Fruit fly (Drosophila melanogaster) whole organism, embryonic: ENCODE results near the gene CG31157.

Source experiments
- CG10959 ChIP-seq: fragments of 200-800 bp; sonication (Bioruptor generic); IDR thresholded peaks from 2 replicates; pipeline ENCODE4 v1.3.6; 2022; ENCODE audit warnings: missing biosample characterization, missing genetic modification characterization
- CG10979 ChIP-seq: fragments of 200-800 bp; sonication (Bioruptor generic); optimal IDR thresholded peaks from 2 replicates; lab custom pipeline; 2018; ENCODE audit warnings: missing biosample characterization, mild to moderate bottlenecking, missing genetic modification characterization, moderate library complexity
- CG12236 ChIP-seq: fragments of 200-800 bp; sonication (Bioruptor generic); optimal IDR thresholded peaks from 2 replicates; lab custom pipeline; 2016; ENCODE audit warnings: missing biosample characterization, missing genetic modification characterization
- CG12299 ChIP-seq: fragments of 200-800 bp; sonication (Bioruptor generic); optimal IDR thresholded peaks from 2 replicates; lab custom pipeline; 2018; ENCODE audit warnings: missing biosample characterization, mild to moderate bottlenecking, missing genetic modification characterization
- CG13894 ChIP-seq: fragments of 200-800 bp; sonication (Bioruptor generic); optimal IDR thresholded peaks from 3 replicates; lab custom pipeline; 2018; ENCODE audit warnings: missing biosample characterization, mild to moderate bottlenecking, missing genetic modification characterization, moderate library complexity
- CG17186 ChIP-seq: fragments of 200-800 bp; sonication (Bioruptor generic); optimal IDR thresholded peaks from 3 replicates; lab custom pipeline; 2017; ENCODE audit warnings: missing biosample characterization, missing genetic modification reagents, missing genetic modification characterization
- CG17328 ChIP-seq: fragments of 200-800 bp; sonication (Bioruptor generic); IDR thresholded peaks from 2 replicates; pipeline ENCODE4 v1.3.6; 2022; ENCODE audit warnings: missing biosample characterization, missing genetic modification characterization
- CG17361 ChIP-seq: fragments of 200-800 bp; sonication (Bioruptor generic); IDR thresholded peaks from 3 replicates; pipeline ENCODE4 v1.3.6; 2022; ENCODE audit warnings: missing biosample characterization, missing genetic modification characterization
- CG18262 ChIP-seq: fragments of 200-800 bp; optimal IDR thresholded peaks from 3 replicates; lab custom pipeline; 2019; ENCODE audit warnings: missing biosample characterization, mild to moderate bottlenecking, missing genetic modification characterization, moderate library complexity
- CG3407 ChIP-seq: fragments of 200-800 bp; sonication (Bioruptor generic); optimal IDR thresholded peaks from 2 replicates; lab custom pipeline; 2018; ENCODE audit warnings: missing biosample characterization, mild to moderate bottlenecking, missing genetic modification characterization
- CG34422 ChIP-seq: fragments of 200-800 bp; sonication (Bioruptor generic); IDR thresholded peaks from 3 replicates; pipeline ENCODE4 v1.3.6; 2022; ENCODE audit warnings: missing biosample characterization, missing genetic modification characterization
- CG4328 ChIP-seq: fragments of 200-800 bp; sonication (Bioruptor generic); optimal IDR thresholded peaks from 3 replicates; lab custom pipeline; 2017; ENCODE audit warnings: missing biosample characterization, missing genetic modification reagents, missing genetic modification characterization
- CG4424 ChIP-seq: fragments of 200-800 bp; sonication (Bioruptor generic); optimal IDR thresholded peaks from 3 replicates; lab custom pipeline; 2016; ENCODE audit warnings: missing biosample characterization, missing genetic modification characterization
- CG6272 ChIP-seq: fragments of 200-800 bp; sonication (Bioruptor generic); IDR thresholded peaks from 2 replicates; pipeline ENCODE4 v1.3.6; 2022; ENCODE audit warnings: missing biosample characterization, missing genetic modification characterization
- CG7372 ChIP-seq: fragments of 200-800 bp; sonication (Bioruptor generic); IDR thresholded peaks from 2 replicates; pipeline ENCODE4 v1.3.6; 2022; ENCODE audit warnings: missing biosample characterization, missing genetic modification characterization
- Chrac-16 ChIP-seq: fragments of 200-800 bp; sonication (Bioruptor generic); optimal IDR thresholded peaks from 3 replicates; lab custom pipeline; 2016; ENCODE audit warnings: missing biosample characterization, missing genetic modification characterization
- Dll ChIP-seq: fragments of 200-800 bp; sonication (Bioruptor generic); IDR thresholded peaks from 4 replicates; pipeline ENCODE4 v1.3.6; 2022; ENCODE audit warnings: missing biosample characterization, missing genetic modification characterization; ENCODE audit not compliant: partially characterized antibody
- Fer1 ChIP-seq: fragments of 200-800 bp; sonication (Bioruptor generic); optimal IDR thresholded peaks from 2 replicates; lab custom pipeline; 2017; ENCODE audit warnings: missing biosample characterization, mild to moderate bottlenecking, missing genetic modification characterization
- Hey ChIP-seq: fragments of 200-800 bp; sonication (Bioruptor generic); optimal IDR thresholded peaks from 3 replicates; lab custom pipeline; 2018; ENCODE audit warnings: missing biosample characterization, mild to moderate bottlenecking, missing genetic modification characterization
- Med ChIP-seq: fragments of 200-800 bp; sonication (Bioruptor generic); peaks from one replicate; lab custom pipeline; 2016; ENCODE audit warnings: missing biosample characterization, missing genetic modification characterization, mild to moderate bottlenecking, inconsistent platforms, moderate library complexity
- NC2β ChIP-seq: fragments of 200-800 bp; sonication (Bioruptor generic); optimal IDR thresholded peaks from 2 replicates; lab custom pipeline; 2016; ENCODE audit warnings: missing biosample characterization, missing genetic modification characterization
- Nf-YA ChIP-seq: fragments of 200-800 bp; sonication (Bioruptor generic); IDR thresholded peaks from 2 replicates; pipeline ENCODE4 v1.3.6; 2022; ENCODE audit warnings: missing biosample characterization, missing genetic modification characterization
- Opbp ChIP-seq: fragments of 200-800 bp; sonication (Bioruptor generic); IDR thresholded peaks from 3 replicates; pipeline ENCODE4 v1.3.6; 2022; ENCODE audit warnings: missing biosample characterization, missing genetic modification characterization; ENCODE audit not compliant: partially characterized antibody
- Ptx1 ChIP-seq: fragments of 200-800 bp; sonication (Bioruptor generic); IDR thresholded peaks from 2 replicates; pipeline ENCODE4 v1.3.6; 2022; ENCODE audit warnings: missing biosample characterization, missing genetic modification characterization
- Stat92E ChIP-seq, 3 experiments: fragments of >200 bp in 2 of 3; fragments of 200-800 bp in 1 of 3; sonication (Bioruptor generic) in 1 of 3; optimal IDR thresholded peaks; 2 replicates each; lab custom pipeline; 2017 to 2019; ENCODE audit warnings: missing biosample characterization in 3 of 3, missing genetic modification characterization in 3 of 3, mild to moderate bottlenecking in 1 of 3, moderate library complexity in 1 of 3
- Usf ChIP-seq: fragments of 200-800 bp; sonication (Bioruptor generic); optimal IDR thresholded peaks from 2 replicates; lab custom pipeline; 2017; ENCODE audit warnings: missing genotype, missing biosample characterization, missing genetic modification characterization
- br ChIP-seq: fragments of >200 bp; optimal IDR thresholded peaks from 2 replicates; lab custom pipeline; 2017
- caup ChIP-seq: fragments of 200-800 bp; sonication (Bioruptor generic); optimal IDR thresholded peaks from 3 replicates; lab custom pipeline; 2017; ENCODE audit warnings: missing biosample characterization, mild to moderate bottlenecking, missing genetic modification characterization, moderate library complexity; ENCODE audit not compliant: severe bottlenecking
- ci ChIP-seq: fragments of 200-800 bp; sonication (Bioruptor generic); IDR thresholded peaks from 3 replicates; pipeline ENCODE4 v1.3.6; 2022; ENCODE audit warnings: missing biosample characterization, missing genetic modification characterization
- crol ChIP-seq: fragments of 200-800 bp; sonication (Bioruptor generic); IDR thresholded peaks from 2 replicates; pipeline ENCODE4 v1.3.6; 2022; ENCODE audit warnings: missing biosample characterization, missing genetic modification characterization
- crp ChIP-seq, 2 experiments: fragments of 200-800 bp; sonication (Bioruptor generic); optimal IDR thresholded peaks; 2 replicates in 1 of 2; 3 replicates in 1 of 2; lab custom pipeline; 2017; ENCODE audit warnings: missing biosample characterization in 2 of 2, missing genetic modification characterization in 2 of 2, mild to moderate bottlenecking in 1 of 2, moderate library complexity in 1 of 2
- en ChIP-seq: fragments of 200-800 bp; sonication (Bioruptor generic); optimal IDR thresholded peaks from 2 replicates; lab custom pipeline; 2016; ENCODE audit warnings: missing biosample characterization, missing genetic modification characterization
- fru ChIP-seq: fragments of >200 bp; optimal IDR thresholded peaks from 2 replicates; lab custom pipeline; 2017
- ham ChIP-seq: fragments of 200-800 bp; sonication (Bioruptor generic); IDR thresholded peaks from 2 replicates; pipeline ENCODE4 v1.3.6; 2022; ENCODE audit warnings: missing biosample characterization, missing genetic modification characterization
- insv ChIP-seq, 2 experiments: fragments of 200-800 bp; sonication (Bioruptor generic); optimal IDR thresholded peaks; 3 replicates each; lab custom pipeline; 2016 to 2018; ENCODE audit warnings: missing biosample characterization in 2 of 2, missing genetic modification characterization in 2 of 2
- klu ChIP-seq: fragments of 200-800 bp; sonication (Bioruptor generic); IDR thresholded peaks from 2 replicates; pipeline ENCODE4 v1.3.6; 2022; ENCODE audit warnings: missing biosample characterization, missing genetic modification characterization
- lab ChIP-seq: fragments of 200-800 bp; sonication (Bioruptor generic); optimal IDR thresholded peaks from 3 replicates; lab custom pipeline; 2017; ENCODE audit warnings: missing biosample characterization, missing genetic modification characterization, mild to moderate bottlenecking, moderate library complexity, missing genetic modification reagents
- luna ChIP-seq: fragments of 200-800 bp; sonication (Bioruptor generic); optimal IDR thresholded peaks from 2 replicates; lab custom pipeline; 2016; ENCODE audit warnings: missing biosample characterization, missing genetic modification characterization
- mirr ChIP-seq: fragments of 200-800 bp; sonication (Bioruptor generic); optimal IDR thresholded peaks from 3 replicates; lab custom pipeline; 2018; ENCODE audit warnings: missing biosample characterization, mild to moderate bottlenecking, missing genetic modification characterization
- nau ChIP-seq: fragments of 200-800 bp; sonication (Bioruptor generic); optimal IDR thresholded peaks from 3 replicates; lab custom pipeline; 2017; ENCODE audit warnings: missing biosample characterization, mild to moderate bottlenecking, missing genetic modification characterization, missing genetic modification reagents
- nmo ChIP-seq: fragments of 200-800 bp; sonication (Bioruptor generic); optimal IDR thresholded peaks from 2 replicates; lab custom pipeline; 2018; ENCODE audit warnings: missing biosample characterization, mild to moderate bottlenecking, missing genetic modification characterization, moderate library complexity
- pfk ChIP-seq: fragments of 200-800 bp; sonication (Bioruptor generic); optimal IDR thresholded peaks from 2 replicates; lab custom pipeline; 2018; ENCODE audit warnings: missing biosample characterization, mild to moderate bottlenecking, missing genetic modification characterization, moderate library complexity
- slou ChIP-seq: fragments of 200-800 bp; sonication (Bioruptor generic); optimal IDR thresholded peaks from 3 replicates; lab custom pipeline; 2016; ENCODE audit warnings: missing biosample characterization, missing genetic modification characterization
- slp2 ChIP-seq: fragments of 200-800 bp; sonication (Bioruptor generic); optimal IDR thresholded peaks from 2 replicates; lab custom pipeline; 2016; ENCODE audit warnings: missing biosample characterization, missing genetic modification characterization
- sna ChIP-seq: fragments of 200-800 bp; sonication (Bioruptor generic); IDR thresholded peaks from 2 replicates; pipeline ENCODE4 v1.3.6; 2022; ENCODE audit warnings: missing biosample characterization, missing genetic modification characterization; ENCODE audit not compliant: partially characterized antibody
- sug ChIP-seq: fragments of 200-800 bp; optimal IDR thresholded peaks from 2 replicates; lab custom pipeline; 2019; ENCODE audit warnings: missing biosample characterization, mild to moderate bottlenecking, missing genetic modification characterization, moderate library complexity
- tgo ChIP-seq: fragments of 200-800 bp; sonication (Bioruptor generic); IDR thresholded peaks from 3 replicates; pipeline ENCODE4 v1.3.6; 2022; ENCODE audit warnings: missing biosample characterization, missing genetic modification characterization
- z ChIP-seq: fragments of 200-800 bp; sonication (Bioruptor generic); IDR thresholded peaks from 3 replicates; pipeline ENCODE4 v1.3.6; 2022; ENCODE audit warnings: missing biosample characterization, missing genetic modification characterization

Gene CG31157

dm6 chr3R:13056553-13056952 is 9.0 kb downstream of the CG31157 start:
- TF ChIP-seq crol (GFP tag; lab: Robert Waterston, UW): no peak
- TF ChIP-seq insv (GFP tag; optimal IDR thresholded peaks at IDR 0.05; lab: Kevin White, UChicago): peak; percentile 7 to 92

- TF ChIP-seq CG17186 (GFP tag; lab: Kevin White, UChicago): no peak
- TF ChIP-seq CG7372: no peak
- TF ChIP-seq slp2 (GFP tag; lab: Kevin White, UChicago): no peak
- no peak for TF ChIP-seq CG12299 (tag; lab: Kevin White, UChicago)
- peak; percentile 72; the same call in 2 of the 3 replicates for TF ChIP-seq z (GFP tag; lab: Robert Waterston, UW)
- 0 out of 2 replicates have a peak, but pooled peaks have one; percentile 24 for TF ChIP-seq CG17328 (GFP tag; lab: Robert Waterston, UW)
- TF ChIP-seq caup (GFP tag; lab: Kevin White, UChicago): no peak
- 0 out of 2 replicates have a peak, but pooled peaks have one; percentile 28 for TF ChIP-seq Nf-YA (GFP tag; lab: Robert Waterston, UW)
- no peak for TF ChIP-seq ham
- TF ChIP-seq Dll: 0 out of 4 replicates have a peak, but pooled peaks have one; percentile 21
- no peak for TF ChIP-seq klu (GFP tag; lab: Robert Waterston, UW)
- TF ChIP-seq CG10959: no peak
- no peak for TF ChIP-seq Stat92E (GFP tag; optimal IDR thresholded peaks at IDR 0.05; lab: Kevin White, UChicago)
- TF ChIP-seq crp (GFP tag; optimal IDR thresholded peaks at IDR 0.05; lab: Kevin White, UChicago): no peak
- no peak for TF ChIP-seq tgo (GFP tag; lab: Robert Waterston, UW)
- TF ChIP-seq Med (GFP tag; lab: Kevin White, UChicago): peak; percentile 27
- TF ChIP-seq CG6272 (GFP tag; lab: Robert Waterston, UW): 0 out of 2 replicates have a peak, but pooled peaks have one; percentile 21
- no peak for TF ChIP-seq CG12236
- no peak for TF ChIP-seq Chrac-16 (GFP tag; lab: Kevin White, UChicago)
- TF ChIP-seq CG10979 (tag; lab: Kevin White, UChicago): no peak
- no peak for TF ChIP-seq pfk (GFP tag; lab: Kevin White, UChicago)
- no peak for TF ChIP-seq en (GFP tag; lab: Kevin White, UChicago)
- no peak for TF ChIP-seq CG13894
- 0 out of 3 replicates have a peak, but pooled peaks have one; percentile 31 for TF ChIP-seq Opbp (GFP tag; lab: Robert Waterston, UW)
- TF ChIP-seq Ptx1: no peak
- TF ChIP-seq CG17361 (GFP tag; lab: Robert Waterston, UW): no peak
- TF ChIP-seq CG3407 (GFP tag; lab: Kevin White, UChicago): no peak
- no peak for TF ChIP-seq lab (GFP tag; lab: Kevin White, UChicago)
- TF ChIP-seq mirr (GFP tag; lab: Kevin White, UChicago): no peak
- TF ChIP-seq ci (GFP tag; lab: Robert Waterston, UW): 0 out of 3 replicates have a peak, but pooled peaks have one; percentile 10
- no peak for TF ChIP-seq Hey (tag; lab: Kevin White, UChicago)
- TF ChIP-seq CG18262 (tag; lab: Kevin White, UChicago): no peak
- peak; percentile 32; the same call in 1 of the 2 replicates for TF ChIP-seq sna
- TF ChIP-seq Usf (GFP tag; lab: Kevin White, UChicago): no peak
- no peak for TF ChIP-seq NC2β (GFP tag; lab: Kevin White, UChicago)
- TF ChIP-seq fru (lab: Kevin White, UChicago): no peak
- TF ChIP-seq crol (GFP tag; lab: Robert Waterston, UW): peak; percentile 73
- no peak for TF ChIP-seq br (lab: Kevin White, UChicago)
- no peak for TF ChIP-seq slou
- TF ChIP-seq Fer1: no peak
- no peak for TF ChIP-seq sug (tag; lab: Kevin White, UChicago)
- no peak for TF ChIP-seq CG4328
- no peak for TF ChIP-seq nmo
- no peak for TF ChIP-seq CG34422 (GFP tag; lab: Robert Waterston, UW)
- no peak for TF ChIP-seq luna
- no peak for TF ChIP-seq CG4424 (GFP tag; lab: Kevin White, UChicago)
- no peak for TF ChIP-seq nau (GFP tag; lab: Kevin White, UChicago)
Observed at dm6 chr3R:13057121-13057805, 9.7 kb downstream of the CG31157 start, which contains the start of gene sim. Gene sim, plus strand, starts transcription at chr3R:13057755.
